Fruit fly (Drosophila melanogaster) whole organism, pupa: ENCODE results near the gene Ndf.
A peak's percentile ranks its signal among the peaks of the same experiment; 100 is the strongest.

Experiments used
- CG10348 ChIP-seq: fragments of 200-800 bp; sonication (Bioruptor generic); IDR thresholded peaks from 2 replicates; pipeline ENCODE4 v1.3.6; 2022; ENCODE audit warnings: missing biosample characterization, missing genetic modification characterization
- CG12605 ChIP-seq: fragments of 200-800 bp; sonication (Bioruptor generic); IDR thresholded peaks from 2 replicates; pipeline ENCODE4 v1.3.6; 2022; ENCODE audit warnings: missing biosample characterization, missing genetic modification characterization
- CG13204 ChIP-seq: fragments of 200-800 bp; sonication (Bioruptor generic); optimal IDR thresholded peaks from 2 replicates; lab custom pipeline; 2018; ENCODE audit warnings: missing biosample characterization, mild to moderate bottlenecking, missing genetic modification characterization, moderate library complexity
- CG14655 ChIP-seq: fragments of 200-800 bp; sonication (Bioruptor generic); optimal IDR thresholded peaks from 3 replicates; lab custom pipeline; 2017; ENCODE audit warnings: mild to moderate bottlenecking, missing biosample characterization, missing genetic modification reagents, missing genetic modification characterization
- CG15710 ChIP-seq: fragments of 200-800 bp; sonication (Bioruptor generic); optimal IDR thresholded peaks from 2 replicates; lab custom pipeline; 2018; ENCODE audit warnings: missing biosample characterization, mild to moderate bottlenecking, missing genetic modification characterization, moderate library complexity
- CG17806 ChIP-seq: fragments of 200-800 bp; sonication (Bioruptor generic); optimal IDR thresholded peaks from 2 replicates; lab custom pipeline; 2018; ENCODE audit warnings: missing biosample characterization, mild to moderate bottlenecking, missing genetic modification characterization, moderate library complexity
- CG32121 ChIP-seq: fragments of 200-800 bp; sonication (Bioruptor generic); IDR thresholded peaks from 2 replicates; pipeline ENCODE4 v1.3.6; 2022; ENCODE audit warnings: missing biosample characterization, missing genetic modification characterization
- CG34367 ChIP-seq: fragments of 200-800 bp; sonication (Bioruptor generic); optimal IDR thresholded peaks from 2 replicates; lab custom pipeline; 2018; ENCODE audit warnings: missing biosample characterization, mild to moderate bottlenecking, missing genetic modification characterization
- CG4496 ChIP-seq: fragments of 200-800 bp; sonication (Bioruptor generic); IDR thresholded peaks from 3 replicates; pipeline ENCODE4 v1.3.6; 2022; ENCODE audit warnings: missing biosample characterization, missing genetic modification characterization
- CG8159 ChIP-seq: fragments of 200-800 bp; sonication (Bioruptor generic); optimal IDR thresholded peaks from 3 replicates; lab custom pipeline; 2018; ENCODE audit warnings: missing biosample characterization, mild to moderate bottlenecking, missing genetic modification characterization, moderate library complexity
- CG8301 ChIP-seq: fragments of 200-800 bp; sonication (Bioruptor generic); optimal IDR thresholded peaks from 2 replicates; lab custom pipeline; 2018; ENCODE audit warnings: missing biosample characterization, mild to moderate bottlenecking, missing genetic modification characterization
- CG9948 ChIP-seq: fragments of 200-800 bp; sonication (Bioruptor generic); optimal IDR thresholded peaks from 2 replicates; lab custom pipeline; 2018; ENCODE audit warnings: missing biosample characterization, mild to moderate bottlenecking, missing genetic modification characterization, moderate library complexity
- D1 ChIP-seq: fragments of 200-800 bp; sonication (Bioruptor generic); optimal IDR thresholded peaks from 2 replicates; lab custom pipeline; 2018; ENCODE audit warnings: missing biosample characterization, mild to moderate bottlenecking, missing genetic modification characterization, moderate library complexity
- EcR ChIP-seq: fragments of 200-800 bp; sonication (Bioruptor generic); optimal IDR thresholded peaks from 3 replicates; lab custom pipeline; 2019; ENCODE audit warnings: missing biosample characterization, missing genetic modification characterization, mild to moderate bottlenecking, moderate library complexity, missing genetic modification reagents
- Ets98B ChIP-seq: fragments of 200-800 bp; sonication (Bioruptor generic); IDR thresholded peaks from 2 replicates; pipeline ENCODE4 v1.3.6; 2022; ENCODE audit warnings: missing biosample characterization, missing genetic modification characterization
- Pif1A ChIP-seq: fragments of 200-800 bp; sonication (Bioruptor generic); optimal IDR thresholded peaks from 3 replicates; lab custom pipeline; 2016; ENCODE audit warnings: missing biosample characterization, missing genetic modification characterization
- Pif1B ChIP-seq: fragments of 200-800 bp; sonication (Bioruptor generic); optimal IDR thresholded peaks from 3 replicates; lab custom pipeline; 2016; ENCODE audit warnings: missing biosample characterization, missing genetic modification characterization
- Snoo ChIP-seq: fragments of 200-800 bp; sonication (Bioruptor generic); optimal IDR thresholded peaks from 3 replicates; lab custom pipeline; 2017; ENCODE audit warnings: missing biosample characterization, mild to moderate bottlenecking, missing genetic modification characterization, inconsistent platforms
- fd96Ca ChIP-seq: fragments of 200-800 bp; sonication (Bioruptor generic); IDR thresholded peaks from 3 replicates; pipeline ENCODE4 v1.3.6; 2022; ENCODE audit warnings: missing biosample characterization, missing genetic modification characterization
- gl ChIP-seq: fragments of 200-800 bp; sonication (Bioruptor generic); optimal IDR thresholded peaks from 2 replicates; lab custom pipeline; 2018; ENCODE audit warnings: missing biosample characterization, mild to moderate bottlenecking, missing genetic modification characterization
- rn ChIP-seq: fragments of 200-800 bp; sonication (Bioruptor generic); IDR thresholded peaks from 2 replicates; pipeline ENCODE4 v1.3.6; 2022; ENCODE audit warnings: missing biosample characterization, missing genetic modification characterization

Gene Ndf

DNA sequence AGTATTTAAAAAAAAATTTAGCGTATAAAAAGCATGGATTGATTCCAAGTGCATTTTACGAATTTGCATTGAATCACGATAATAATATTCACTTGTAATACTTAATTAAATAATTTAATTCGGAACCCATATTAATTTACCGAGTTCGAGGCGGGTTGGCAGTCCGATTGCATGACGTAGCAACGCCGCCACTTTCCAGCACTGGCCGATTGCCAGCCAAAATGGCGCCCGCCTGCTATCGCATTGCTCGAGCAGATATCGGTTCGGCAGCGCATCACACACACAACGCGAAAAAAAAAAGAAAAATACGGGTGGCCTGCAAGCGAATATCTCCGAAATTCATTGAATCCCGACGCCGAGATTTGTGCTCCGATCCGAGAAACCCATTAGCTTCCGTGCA, at the start of gene Ndf:
Gene Ndf (plus strand): TSS at position 240 of the 400 bp plus-strand sequence.
- TF ChIP-seq Ets98B (GFP tag; lab: Robert Waterston, UW) (no peak; the same call in 1 of the 2 replicates), rn (GFP tag; lab: Robert Waterston, UW) (no peak), CG8159 (tag; lab: Kevin White, UChicago) (peak; percentile 30), CG9948 (tag; lab: Kevin White, UChicago) (no peak), Pif1A (GFP tag; lab: Kevin White, UChicago) (peak; percentile 42), CG10348 (no peak), fd96Ca (GFP tag; lab: Robert Waterston, UW) (peak; percentile 61; the same call in 1 of the 3 replicates), CG4496 (GFP tag; lab: Robert Waterston, UW) (peak; percentile 88), EcR (no peak), CG14655 (peak; percentile 42), Pif1B (GFP tag; lab: Kevin White, UChicago) (peak; percentile 2), gl (tag; lab: Kevin White, UChicago) (no peak), CG8301 (tag; lab: Kevin White, UChicago) (no peak), Snoo (tag; lab: Kevin White, UChicago) (peak; percentile 45), D1 (tag; lab: Kevin White, UChicago) (peak; percentile 37), CG17806 (tag; lab: Kevin White, UChicago) (peak; percentile 32), CG15710 (tag; lab: Kevin White, UChicago) (peak; percentile 38), CG34367 (peak; percentile 11), CG13204 (no peak), CG12605 (GFP tag; lab: Robert Waterston, UW) (peak; percentile 33), CG32121 (no peak)

DNA sequence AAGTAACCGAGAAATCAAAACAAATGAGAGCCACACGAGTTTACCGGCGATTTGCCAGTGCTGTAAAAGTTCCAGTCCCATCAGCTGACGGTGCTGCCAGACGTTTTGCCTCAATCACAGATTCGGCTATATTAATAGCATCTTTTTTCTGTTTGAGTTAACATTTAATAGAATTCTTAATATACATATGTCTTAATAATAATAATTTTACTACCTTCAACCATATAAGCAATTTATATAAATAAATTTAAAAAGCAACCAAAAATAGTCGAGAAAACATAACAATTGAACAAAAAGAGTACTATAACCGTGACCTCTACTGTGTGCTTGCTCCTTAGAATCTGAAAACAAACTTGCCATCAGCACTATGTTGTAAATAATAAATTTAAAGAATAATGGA, 49.5 kb upstream of the Ndf start, which contains the start of the genes CG13126 and CG4709:
Gene CG13126 (minus strand): TSS at position 63 of the 400 bp plus-strand sequence.
Gene CG4709 (plus strand): TSS at position 207 of the 400 bp plus-strand sequence.
- TF ChIP-seq CG14655 (peak; percentile 94), fd96Ca (GFP tag; lab: Robert Waterston, UW) (peak; percentile 71), rn (GFP tag; lab: Robert Waterston, UW) (peak; percentile 59; the same call in 1 of the 2 replicates), CG8301 (tag; lab: Kevin White, UChicago) (peak; percentile 92), D1 (tag; lab: Kevin White, UChicago) (no peak), CG32121 (peak; percentile 89), CG9948 (tag; lab: Kevin White, UChicago) (peak; percentile 93), CG8159 (tag; lab: Kevin White, UChicago) (peak; percentile 97), CG10348 (no peak), Ets98B (GFP tag; lab: Robert Waterston, UW) (peak; percentile 90), gl (tag; lab: Kevin White, UChicago) (peak; percentile 80), Pif1A (GFP tag; lab: Kevin White, UChicago) (peak; percentile 81), CG12605 (GFP tag; lab: Robert Waterston, UW) (peak; percentile 95), CG17806 (tag; lab: Kevin White, UChicago) (peak; percentile 96), CG15710 (tag; lab: Kevin White, UChicago) (peak; percentile 89), Pif1B (GFP tag; lab: Kevin White, UChicago) (peak; percentile 89), Snoo (tag; lab: Kevin White, UChicago) (peak; percentile 86), CG34367 (peak; percentile 74), CG13204 (peak; percentile 56), CG4496 (GFP tag; lab: Robert Waterston, UW) (peak; percentile 87), EcR (peak; percentile 19)

DNA sequence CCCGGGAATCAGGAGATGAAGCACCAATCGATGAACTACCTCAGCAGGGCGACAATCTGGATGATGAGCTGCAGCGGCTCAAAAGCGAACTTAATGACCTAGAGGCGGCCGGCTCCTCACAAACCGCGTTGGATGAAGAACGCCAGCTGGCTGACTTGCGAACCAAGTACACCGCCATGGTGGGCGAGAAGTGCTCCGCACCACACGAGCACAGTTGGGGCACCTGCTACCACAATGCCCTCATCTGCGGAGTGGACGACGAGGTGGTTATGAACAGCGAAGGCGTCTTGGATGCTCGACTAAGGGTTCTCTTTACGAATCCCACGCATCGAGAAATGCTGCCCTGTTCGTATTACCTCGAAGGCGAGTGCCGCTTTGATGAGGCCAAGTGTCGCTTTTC, 48.9 kb upstream of the Ndf start:
- TF ChIP-seq CG15710 (tag; lab: Kevin White, UChicago): no peak
- no peak for TF ChIP-seq CG12605 (GFP tag; lab: Robert Waterston, UW)
- TF ChIP-seq CG17806 (tag; lab: Kevin White, UChicago): no peak
- TF ChIP-seq CG8159 (tag; lab: Kevin White, UChicago): no peak
- no peak for TF ChIP-seq fd96Ca (GFP tag; lab: Robert Waterston, UW)
- no peak for TF ChIP-seq CG8301 (tag; lab: Kevin White, UChicago)
- TF ChIP-seq D1 (tag; lab: Kevin White, UChicago): no peak
- TF ChIP-seq CG9948 (tag; lab: Kevin White, UChicago): no peak
- no peak for TF ChIP-seq CG32121
- TF ChIP-seq CG13204: no peak
- TF ChIP-seq Pif1A (GFP tag; lab: Kevin White, UChicago): no peak

DNA sequence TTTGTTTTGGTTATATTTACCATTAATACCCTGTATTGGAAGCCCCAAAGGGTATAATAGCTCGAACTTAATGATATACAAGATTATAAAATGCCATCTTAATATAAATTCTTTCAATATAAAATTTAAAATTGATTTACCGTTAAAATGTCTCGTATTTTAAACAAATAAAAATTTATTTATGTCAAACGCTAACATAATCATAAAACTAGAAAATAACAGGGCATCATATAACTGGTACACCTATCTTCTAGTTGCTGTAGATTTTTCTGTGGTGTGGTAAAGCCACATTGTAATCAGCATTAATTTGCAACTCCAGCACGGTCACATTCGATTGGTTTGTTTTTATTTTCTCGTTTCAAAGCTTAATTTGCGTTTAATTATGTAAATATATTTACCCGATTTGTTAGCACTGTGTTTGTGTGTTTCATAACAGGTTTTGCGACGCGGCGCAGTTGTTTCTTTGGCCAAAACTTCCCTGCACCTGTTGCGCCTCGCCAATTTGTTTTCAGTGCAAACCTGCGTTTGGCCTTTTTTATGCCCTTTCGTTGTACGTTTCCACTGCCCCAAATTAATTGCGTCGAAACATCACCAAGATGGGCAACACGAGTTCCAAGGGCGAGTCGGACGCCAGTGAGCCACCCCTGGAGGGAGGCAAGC, 46.5 kb upstream of the Ndf start, which contains the start of the genes CG4658 and CG5846:
Gene CG4658 (plus strand): TSS at position 140 of the 660 bp plus-strand sequence.
Gene CG5846 (minus strand): TSS at position 245 of the 660 bp plus-strand sequence.
- no peak for TF ChIP-seq Pif1A (GFP tag; lab: Kevin White, UChicago)
- peak; percentile 91 for TF ChIP-seq rn (GFP tag; lab: Robert Waterston, UW)
- TF ChIP-seq gl (tag; lab: Kevin White, UChicago): peak; percentile 63
- TF ChIP-seq D1 (tag; lab: Kevin White, UChicago): no peak
- no peak for TF ChIP-seq Pif1B (GFP tag; lab: Kevin White, UChicago)
- peak; percentile 95 for TF ChIP-seq CG8159 (tag; lab: Kevin White, UChicago)
- TF ChIP-seq Snoo (tag; lab: Kevin White, UChicago): peak; percentile 87
- peak; percentile 94 for TF ChIP-seq CG4496 (GFP tag; lab: Robert Waterston, UW)
- peak; percentile 90 for TF ChIP-seq CG8301 (tag; lab: Kevin White, UChicago)
- TF ChIP-seq fd96Ca (GFP tag; lab: Robert Waterston, UW): no peak
- peak; percentile 94 for TF ChIP-seq CG9948 (tag; lab: Kevin White, UChicago)
- TF ChIP-seq EcR: peak; percentile 32
- peak; percentile 91 for TF ChIP-seq CG12605 (GFP tag; lab: Robert Waterston, UW)
- TF ChIP-seq CG34367: peak; percentile 89
- TF ChIP-seq CG15710 (tag; lab: Kevin White, UChicago): peak; percentile 90
- peak; percentile 89 for TF ChIP-seq Ets98B (GFP tag; lab: Robert Waterston, UW)
- 0 out of 2 replicates have a peak, but pooled peaks have one; percentile 35 for TF ChIP-seq CG10348
- TF ChIP-seq CG17806 (tag; lab: Kevin White, UChicago): peak; percentile 95
- TF ChIP-seq CG13204: no peak
- peak; percentile 94 for TF ChIP-seq CG32121
- no peak for TF ChIP-seq CG14655
